Worm (Caenorhabditis elegans): Measurements from ENCODE around the gene F56D6.22.

F56D6.22 gene

ce11 chrIV:3873706-3874105, 33.7 kb downstream of the F56D6.22 start, which contains the start of gene F37C4.5:
Gene F37C4.5 (minus strand): TSS chrIV:3873806.
- TF ChIP-seq unc-62 (GFP tag; optimal IDR thresholded peaks at IDR 0.05): no peak

- TF ChIP-seq unc-62 (GFP tag; optimal IDR thresholded peaks at IDR 0.05): no peak
Measured at ce11 chrIV:3873195-3873594, 34.2 kb downstream of the F56D6.22 start.

- TF ChIP-seq unc-62 (GFP tag; optimal IDR thresholded peaks at IDR 0.05): no peak
Measured at ce11 chrIV:3869875-3870274, 37.5 kb downstream of the F56D6.22 start.

ce11 chrIV:3867252-3867651, 40.2 kb downstream of the F56D6.22 start, which contains the start of gene F37C4.4:
Gene F37C4.4 (plus strand): TSS chrIV:3867309.
- no peak for TF ChIP-seq unc-62 (GFP tag; optimal IDR thresholded peaks at IDR 0.05)

- TF ChIP-seq unc-62 (GFP tag; optimal IDR thresholded peaks at IDR 0.05): no peak
Measured at ce11 chrIV:3866018-3866417, 41.4 kb downstream of the F56D6.22 start.

DNA sequence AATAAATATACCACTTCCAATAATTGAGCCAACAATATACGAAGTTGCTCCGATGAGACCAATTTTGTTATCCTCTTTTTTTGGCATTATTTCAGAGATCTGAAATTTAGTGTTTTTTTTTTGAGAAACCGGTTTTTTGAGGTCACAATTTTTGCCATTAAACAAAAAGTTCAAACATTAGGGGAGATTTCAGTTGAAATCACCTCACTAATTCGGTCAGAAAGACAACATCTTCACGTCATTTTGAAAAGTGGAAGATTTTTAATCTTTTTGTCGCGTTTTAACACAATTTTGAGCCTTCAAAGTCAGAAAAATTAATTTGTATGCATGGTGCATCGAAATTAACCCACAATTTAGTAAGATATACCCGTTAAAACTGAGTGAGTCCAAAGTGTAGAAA, 42.5 kb downstream of the F56D6.22 start, which contains the start of gene aat-8:
aat-8 (minus strand) TSS at position 101 of the 400 bp plus-strand sequence.
- no peak for TF ChIP-seq unc-62 (GFP tag; optimal IDR thresholded peaks at IDR 0.05)

DNA sequence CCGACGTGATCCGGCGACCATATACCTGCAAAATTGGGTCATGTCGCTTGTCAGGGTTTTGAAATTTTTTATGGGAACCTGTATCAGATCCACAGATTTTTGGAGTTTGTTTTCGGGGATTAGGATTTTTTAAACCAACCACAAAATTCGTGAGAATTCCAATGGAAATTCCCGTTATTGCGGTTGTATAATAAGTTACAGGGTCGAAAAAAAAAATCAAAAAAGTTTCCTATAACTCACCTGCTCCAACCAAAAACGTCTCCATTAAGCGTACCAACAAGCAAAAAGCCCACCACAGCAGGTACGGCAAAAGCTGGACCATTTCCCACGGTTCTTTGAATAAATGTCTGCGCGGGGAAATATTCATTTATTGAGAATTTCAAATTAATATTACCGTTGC, 44.5 kb downstream of the F56D6.22 start:
- no peak for TF ChIP-seq unc-62 (GFP tag; optimal IDR thresholded peaks at IDR 0.05)

DNA sequence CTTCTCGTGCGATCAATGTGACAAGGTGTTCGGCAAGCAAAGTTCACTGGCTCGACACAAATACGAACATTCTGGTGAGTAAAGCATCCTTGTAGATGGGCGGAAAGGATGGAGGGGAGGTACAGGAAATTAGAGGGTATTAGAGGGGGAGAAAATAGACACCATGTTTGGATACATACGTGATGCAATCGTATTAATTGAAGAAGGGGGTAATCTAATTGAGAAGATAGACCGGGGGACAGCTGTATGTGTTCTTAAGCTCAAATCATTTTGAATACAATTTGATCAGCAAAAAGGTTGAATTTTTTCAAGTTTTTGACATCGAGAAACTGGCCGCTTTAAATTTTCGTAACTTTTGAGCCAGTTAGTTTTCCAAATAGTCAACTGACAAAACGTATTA, 47.0 kb downstream of the F56D6.22 start:
- no peak for TF ChIP-seq unc-62 (GFP tag; optimal IDR thresholded peaks at IDR 0.05)

DNA sequence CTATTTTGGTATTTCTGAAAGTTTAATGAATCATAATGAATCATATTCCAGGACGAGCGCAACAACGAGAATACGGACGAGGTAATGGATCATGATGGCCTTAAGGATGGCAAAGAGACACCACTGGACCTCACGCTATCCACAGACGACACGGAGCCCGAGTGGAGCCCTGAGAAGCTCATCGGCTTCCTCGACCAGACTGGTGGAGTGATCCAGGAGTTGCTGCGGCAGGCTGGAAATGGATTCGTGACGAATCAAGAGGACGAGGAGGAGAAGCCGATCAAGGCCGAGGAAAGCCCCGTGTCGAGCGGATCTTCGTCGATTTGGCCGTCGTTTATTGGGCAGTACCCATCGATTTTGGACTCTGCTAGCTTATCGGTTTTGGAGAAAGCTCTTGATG, 47.9 kb downstream of the F56D6.22 start:
- no peak for TF ChIP-seq unc-62 (GFP tag; optimal IDR thresholded peaks at IDR 0.05)

DNA sequence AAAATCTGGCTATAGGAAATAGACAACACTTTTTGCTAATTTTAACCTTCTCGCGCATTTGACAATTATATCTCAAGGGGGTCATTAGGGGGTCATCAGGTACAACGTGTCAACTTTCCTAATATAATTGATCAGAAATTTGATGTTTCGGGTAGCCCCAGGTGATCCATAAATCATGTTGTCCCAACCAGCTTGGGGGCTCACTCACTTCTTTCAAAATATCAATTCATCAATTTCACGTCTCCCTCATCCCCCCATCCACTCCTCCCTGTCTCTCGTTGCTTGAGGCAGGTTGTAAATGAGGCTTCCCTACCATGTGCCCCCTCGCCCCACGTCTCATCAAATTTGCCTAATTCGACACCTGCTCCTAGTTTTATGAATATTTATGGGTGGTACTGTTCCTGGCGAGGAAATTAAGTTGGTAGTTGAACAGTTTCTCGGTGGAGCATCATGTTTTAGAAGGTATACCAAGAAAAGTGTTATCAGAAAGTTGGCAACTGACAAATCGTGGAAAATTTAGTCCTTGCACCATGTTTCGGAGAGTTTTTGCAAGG, 49.3 kb downstream of the F56D6.22 start:
- no peak for TF ChIP-seq unc-62 (GFP tag; optimal IDR thresholded peaks at IDR 0.05)
